Worm (Caenorhabditis elegans) whole organism, L3 larva: ENCODE measurements around the gene C36A4.4.

Experiments
- aly-2 ChIP-seq: fragments of 150-350 bp; optimal IDR thresholded peaks from 2 replicates; lab custom pipeline; 2014; ENCODE audit warnings: missing biosample characterization, missing genetic modification characterization
- elt-1 ChIP-seq: fragments of 150-350 bp; optimal IDR thresholded peaks from 2 replicates; lab custom pipeline; 2014; ENCODE audit warnings: missing biosample characterization, missing genetic modification characterization
- jun-1 ChIP-seq: fragments of 150-350 bp; optimal IDR thresholded peaks from 2 replicates; lab custom pipeline; 2014; ENCODE audit warnings: missing biosample characterization, missing genetic modification reagents, missing genetic modification characterization
- lin-39 ChIP-seq: fragments of 150-350 bp; optimal IDR thresholded peaks from 2 replicates; lab custom pipeline; 2018; ENCODE audit warnings: missing biosample characterization, missing genetic modification reagents, missing genetic modification characterization
- lsy-12 ChIP-seq: sonication (generic microtip); optimal IDR thresholded peaks from 2 replicates; lab custom pipeline; 2016; ENCODE audit warnings: mild to moderate bottlenecking, missing genetic modification characterization, missing compliant biosample characterization
- nhr-11 ChIP-seq: fragments of 150-350 bp; optimal IDR thresholded peaks from 2 replicates; lab custom pipeline; 2014; ENCODE audit warnings: missing biosample characterization, missing genetic modification characterization
- nhr-76 ChIP-seq: fragments of 150-350 bp; sonication (generic microtip); optimal IDR thresholded peaks from 5 replicates; lab custom pipeline; 2014; ENCODE audit warnings: missing biosample characterization, missing genetic modification characterization
- pqm-1 ChIP-seq: fragments of 150-350 bp; optimal IDR thresholded peaks from 2 replicates; lab custom pipeline; 2017; ENCODE audit warnings: missing biosample characterization, missing genetic modification characterization, inconsistent platforms
- snpc-4 ChIP-seq: fragments of 150-350 bp; optimal IDR thresholded peaks from 2 replicates; lab custom pipeline; 2014; ENCODE audit warnings: missing biosample characterization, missing genetic modification characterization

- no peak for TF ChIP-seq pqm-1 (tag; lab: Kevin White, UChicago)
- no peak for TF ChIP-seq nhr-76 (tag; lab: Kevin White, UChicago)
- TF ChIP-seq lin-39 (tag; lab: Kevin White, UChicago), result no peak
- no peak for TF ChIP-seq snpc-4
- TF ChIP-seq elt-1 (tag; lab: Kevin White, UChicago), result no peak
- TF ChIP-seq nhr-11 (tag; lab: Kevin White, UChicago), result no peak
- no peak for TF ChIP-seq lsy-12
- no peak for TF ChIP-seq aly-2 (tag; lab: Kevin White, UChicago)
- no peak for TF ChIP-seq jun-1 (tag; lab: Kevin White, UChicago)
Measured at ce11 chrIII:3867937-3868929, 24.8 kb upstream of the C36A4.4 start.
